Fruit fly (Drosophila melanogaster) whole organism, larva: ENCODE measurements around the gene CG34180.

Experiments
- noc ChIP-seq: fragments of 200-800 bp; sonication (Bioruptor generic); optimal IDR thresholded peaks from 3 replicates; lab custom pipeline; 2019; ENCODE audit warnings: missing biosample characterization, mild to moderate bottlenecking, missing genetic modification characterization, moderate library complexity

Gene CG34180

dm6 chr2L:6060210-6060609 lies at the start of gene CG34180:
Gene CG34180, plus strand, starts transcription at chr2L:6060510.
- no peak for TF ChIP-seq noc (tag; lab: Kevin White, UChicago)

dm6 chr2L:6012303-6013070 lies 47.8 kb upstream of the CG34180 start, which contains the start of gene CG9098:
Gene CG9098, minus strand, starts transcription at chr2L:6012338.
- TF ChIP-seq noc (tag; lab: Kevin White, UChicago): no peak

- TF ChIP-seq noc (tag; lab: Kevin White, UChicago): no peak
Observed at dm6 chr2L:6013071-6013417, 47.3 kb upstream of the CG34180 start.

- no peak for TF ChIP-seq noc (tag; lab: Kevin White, UChicago)
Observed at dm6 chr2L:6019352-6020131, 40.8 kb upstream of the CG34180 start, which contains the start of gene H2.0. Gene H2.0, minus strand, starts transcription at chr2L:6019402.

- TF ChIP-seq noc (tag; lab: Kevin White, UChicago): no peak
Observed at dm6 chr2L:6020535-6020934, 39.8 kb upstream of the CG34180 start, which contains the start of gene CG13996. Gene CG13996, plus strand, starts transcription at chr2L:6020835.

dm6 chr2L:6022793-6023192 lies 37.5 kb upstream of the CG34180 start:
- no peak for TF ChIP-seq noc (tag; lab: Kevin White, UChicago)

dm6 chr2L:6024345-6024907 lies 35.9 kb upstream of the CG34180 start, which contains the start of gene CG9107:
Gene CG9107, minus strand, starts transcription at chr2L:6024539.
- TF ChIP-seq noc (tag; lab: Kevin White, UChicago): no peak

dm6 chr2L:6028712-6029111 lies 31.6 kb upstream of the CG34180 start:
- TF ChIP-seq noc (tag; lab: Kevin White, UChicago): no peak

dm6 chr2L:6031838-6032237 lies 28.5 kb upstream of the CG34180 start:
- TF ChIP-seq noc (tag; lab: Kevin White, UChicago): no peak

- no peak for TF ChIP-seq noc (tag; lab: Kevin White, UChicago)
Observed at dm6 chr2L:6034344-6034743, 26.0 kb upstream of the CG34180 start, which contains the start of gene CG9109. Gene CG9109, minus strand, starts transcription at chr2L:6034423.

- TF ChIP-seq noc (tag; lab: Kevin White, UChicago): no peak
Observed at dm6 chr2L:6035155-6035554, 25.2 kb upstream of the CG34180 start.

dm6 chr2L:6036710-6037109 lies 23.6 kb upstream of the CG34180 start, which contains the start of gene mtm:
Gene mtm, minus strand, starts transcription at chr2L:6037015.
- TF ChIP-seq noc (tag; lab: Kevin White, UChicago): no peak

- TF ChIP-seq noc (tag; lab: Kevin White, UChicago): peak; percentile 76
Observed at dm6 chr2L:6037830-6038229, 22.5 kb upstream of the CG34180 start, which contains the start of the genes CG9117 and CG31643. Gene CG9117, minus strand, starts transcription at chr2L:6037902. Gene CG31643, plus strand, starts transcription at chr2L:6038117.

dm6 chr2L:6045484-6045883 lies 14.8 kb upstream of the CG34180 start:
- no peak for TF ChIP-seq noc (tag; lab: Kevin White, UChicago)

dm6 chr2L:6045972-6046718 lies 14.2 kb upstream of the CG34180 start, which contains the start of gene Pfas:
Gene Pfas, minus strand, starts transcription at chr2L:6046050.
- TF ChIP-seq noc (tag; lab: Kevin White, UChicago): peak; percentile 80
